Worm (Caenorhabditis elegans) whole organism, midembryonic: ENCODE measurements around the gene T16G1.2.
A peak's percentile ranks its signal among the peaks of the same experiment; 100 is the strongest.

Experiments used
- T22C8.4 ChIP-seq: fragments of 200-800 bp; sonication (Bioruptor generic); IDR thresholded peaks from 2 replicates; pipeline ENCODE4 v1.3.6; 2022; ENCODE audit warnings: missing genetic modification characterization, missing compliant biosample characterization
- cog-1 ChIP-seq: sonication (generic microtip); optimal IDR thresholded peaks from 2 replicates; lab custom pipeline; 2016; ENCODE audit warnings: missing genetic modification characterization, missing compliant biosample characterization
- flt-1 ChIP-seq: fragments of 200-800 bp; sonication (Bioruptor generic); IDR thresholded peaks from 2 replicates; pipeline ENCODE4 v1.3.6; 2022; ENCODE audit warnings: missing genetic modification characterization, missing compliant biosample characterization
- klf-2 ChIP-seq: fragments of 200-800 bp; sonication (Bioruptor generic); conservative IDR thresholded peaks from 2 replicates; pipeline ENCODE4 v1.3.6; 2022; ENCODE audit warnings: missing genetic modification reagents, missing genetic modification characterization, missing compliant biosample characterization
- med-1 ChIP-seq: sonication (generic microtip); optimal IDR thresholded peaks from 2 replicates; lab custom pipeline; 2017; ENCODE audit warnings: missing genetic modification characterization, mild to moderate bottlenecking, missing compliant biosample characterization, antibody characterized with exemption, missing genetic modification reagents; ENCODE audit not compliant: insufficient read depth
- ref-1 ChIP-seq: fragments of 200-800 bp; sonication (Bioruptor generic); conservative IDR thresholded peaks from 2 replicates; pipeline ENCODE4 v1.3.6; 2022; ENCODE audit warnings: missing genetic modification reagents, missing genetic modification characterization, missing compliant biosample characterization
- tab-1 ChIP-seq: fragments of 200-800 bp; sonication (Bioruptor generic); IDR thresholded peaks from 2 replicates; pipeline ENCODE4 v1.3.6; 2022; ENCODE audit warnings: missing genetic modification characterization, missing compliant biosample characterization
- ztf-23 ChIP-seq: fragments of 200-800 bp; sonication (Bioruptor generic); IDR thresholded peaks from 2 replicates; pipeline ENCODE4 v1.3.6; 2022; ENCODE audit warnings: missing genetic modification reagents, missing genetic modification characterization, missing compliant biosample characterization
- ztf-29 ChIP-seq: fragments of 200-800 bp; sonication (Bioruptor generic); IDR thresholded peaks from 2 replicates; pipeline ENCODE4 v1.3.6; 2022; ENCODE audit warnings: missing genetic modification reagents, missing genetic modification characterization, missing compliant biosample characterization

T16G1.2 gene

DNA sequence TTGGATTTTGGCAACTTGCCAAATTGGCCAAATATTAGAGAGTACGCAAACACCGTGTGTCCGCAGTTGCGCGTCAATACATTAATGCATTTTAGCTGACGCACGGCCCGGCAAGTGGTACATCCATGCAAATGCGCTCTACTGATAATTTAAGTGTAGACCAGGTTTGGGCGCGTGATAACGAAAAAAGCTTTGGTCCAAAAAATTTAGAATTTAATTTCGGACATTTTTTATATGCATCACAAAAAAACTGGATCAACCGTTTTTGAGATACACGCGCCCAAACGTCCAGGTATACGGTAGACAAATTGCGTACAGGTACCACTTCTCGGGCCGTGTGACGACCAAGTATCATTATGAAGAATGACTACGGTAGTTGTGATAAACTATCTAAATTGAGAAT lies 38.6 kb downstream of the T16G1.2 start, which contains the start of gene R186.8:
Gene R186.8 (minus strand): TSS at position 58 of the 403 bp plus-strand sequence.
- TF ChIP-seq cog-1 (tag; lab: Kevin White, UChicago): peak; percentile 52

DNA sequence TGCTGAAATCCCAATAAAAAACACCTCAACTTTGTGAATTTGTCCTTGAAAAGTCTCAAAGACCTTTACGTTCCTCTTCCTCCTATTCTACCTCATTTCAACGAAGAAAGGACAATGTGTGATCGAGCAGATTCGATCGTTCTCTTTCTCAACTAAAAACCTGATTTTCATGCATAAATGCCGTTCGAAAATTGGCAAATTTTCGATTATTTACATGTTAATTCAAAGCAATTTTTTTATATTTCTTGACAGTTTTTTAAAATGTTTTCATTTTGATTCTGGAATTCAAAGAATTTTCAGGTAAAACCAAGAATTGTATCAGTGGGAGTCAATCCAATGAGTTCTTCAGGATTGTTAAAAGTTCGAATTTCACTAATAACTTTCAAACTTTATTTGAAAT lies 39.3 kb downstream of the T16G1.2 start, which contains the start of gene lin-46:
Gene lin-46 (plus strand): TSS at position 301 of the 400 bp plus-strand sequence.
- no peak for TF ChIP-seq ztf-29 (GFP tag; lab: Robert Waterston, UW)
- TF ChIP-seq tab-1: no peak
- no peak for TF ChIP-seq T22C8.4
- TF ChIP-seq cog-1 (tag; lab: Kevin White, UChicago): no peak
- TF ChIP-seq ztf-23: no peak
- TF ChIP-seq flt-1 (GFP tag; lab: Robert Waterston, UW): no peak

DNA sequence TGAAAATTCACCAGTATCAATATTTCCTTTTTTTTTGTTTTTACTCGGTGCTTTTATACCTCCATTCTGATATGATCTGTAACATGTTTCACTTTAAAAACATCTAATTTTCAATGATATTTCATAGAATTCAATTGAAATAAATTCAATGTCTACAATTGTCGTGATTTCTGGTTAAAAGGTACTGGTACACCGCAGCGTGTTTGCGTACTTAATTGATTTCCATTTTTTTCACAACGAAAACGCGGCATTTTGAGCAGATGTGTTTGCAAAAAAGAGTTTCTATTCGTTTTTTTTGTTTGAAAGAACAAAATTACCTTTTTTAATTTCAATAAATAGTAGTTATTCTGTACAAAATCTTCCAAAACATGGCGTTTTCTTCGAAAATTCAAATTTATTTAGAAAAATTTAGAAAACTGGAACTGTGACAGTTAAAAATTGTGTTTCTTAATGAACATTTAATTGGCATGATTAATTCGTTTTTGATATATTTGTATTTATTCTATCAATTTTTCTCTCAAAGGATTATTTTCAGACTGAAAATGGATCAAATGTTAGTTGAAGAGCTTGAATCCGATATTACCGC lies 41.4 kb downstream of the T16G1.2 start, which contains the start of gene pnn-1:
Gene pnn-1 (plus strand): TSS at position 536 of the 586 bp plus-strand sequence.
- TF ChIP-seq cog-1 (tag; lab: Kevin White, UChicago) (no peak), klf-2 (GFP tag; lab: Robert Waterston, UW) (no peak), ztf-23 (no peak), ref-1 (GFP tag; lab: Robert Waterston, UW) (no peak), T22C8.4 (no peak), ztf-29 (GFP tag; lab: Robert Waterston, UW) (no peak), med-1 (GFP tag; lab: Kevin White, UChicago) (no peak), flt-1 (GFP tag; lab: Robert Waterston, UW) (no peak), tab-1 (no peak)

DNA sequence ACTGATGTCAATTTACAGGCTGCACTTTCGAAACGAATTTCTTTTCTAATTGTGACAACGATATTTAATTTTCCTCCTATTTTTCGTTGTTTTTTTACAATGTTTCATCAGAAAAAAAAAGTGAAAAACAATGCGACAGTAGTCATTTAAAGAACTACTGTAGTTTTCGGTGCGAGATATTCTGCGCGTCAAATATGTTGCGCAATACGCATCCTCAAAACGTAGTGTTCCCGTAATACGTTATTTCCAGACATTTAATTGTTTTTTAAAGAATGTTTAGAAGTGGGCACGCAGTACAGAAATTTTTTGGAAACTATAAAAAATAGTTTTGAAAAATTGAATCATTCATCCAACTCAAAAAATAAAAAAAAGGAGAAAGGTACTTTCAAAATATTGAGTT lies 44.8 kb downstream of the T16G1.2 start:
- TF ChIP-seq ref-1 (GFP tag; lab: Robert Waterston, UW) (no peak), med-1 (GFP tag; lab: Kevin White, UChicago) (no peak)
